Fruit fly (Drosophila melanogaster) Kc167 (cell line): ENCODE measurements around the gene CG6282.

Source experiments
- Myc ChIP-seq: fragments of >200 bp; optimal IDR thresholded peaks from 2 replicates; lab custom pipeline; 2017; ENCODE audit warnings: missing external identifiers
- Sin3A ChIP-seq: fragments of >200 bp; optimal IDR thresholded peaks from 2 replicates; lab custom pipeline; 2018; ENCODE audit warnings: missing external identifiers
- h ChIP-seq: fragments of >200 bp; optimal IDR thresholded peaks from 3 replicates; lab custom pipeline; 2018; ENCODE audit warnings: missing external identifiers
- insv ChIP-seq: fragments of >200 bp; optimal IDR thresholded peaks from 3 replicates; lab custom pipeline; 2018; ENCODE audit warnings: missing external identifiers
- psq ChIP-seq: fragments of >200 bp; optimal IDR thresholded peaks from 2 replicates; lab custom pipeline; 2017; ENCODE audit warnings: missing external identifiers
- ttk ChIP-seq: sonication (Bioruptor generic); optimal IDR thresholded peaks from 2 replicates; lab custom pipeline; 2017; ENCODE audit warnings: missing external identifiers

CG6282 gene

DNA sequence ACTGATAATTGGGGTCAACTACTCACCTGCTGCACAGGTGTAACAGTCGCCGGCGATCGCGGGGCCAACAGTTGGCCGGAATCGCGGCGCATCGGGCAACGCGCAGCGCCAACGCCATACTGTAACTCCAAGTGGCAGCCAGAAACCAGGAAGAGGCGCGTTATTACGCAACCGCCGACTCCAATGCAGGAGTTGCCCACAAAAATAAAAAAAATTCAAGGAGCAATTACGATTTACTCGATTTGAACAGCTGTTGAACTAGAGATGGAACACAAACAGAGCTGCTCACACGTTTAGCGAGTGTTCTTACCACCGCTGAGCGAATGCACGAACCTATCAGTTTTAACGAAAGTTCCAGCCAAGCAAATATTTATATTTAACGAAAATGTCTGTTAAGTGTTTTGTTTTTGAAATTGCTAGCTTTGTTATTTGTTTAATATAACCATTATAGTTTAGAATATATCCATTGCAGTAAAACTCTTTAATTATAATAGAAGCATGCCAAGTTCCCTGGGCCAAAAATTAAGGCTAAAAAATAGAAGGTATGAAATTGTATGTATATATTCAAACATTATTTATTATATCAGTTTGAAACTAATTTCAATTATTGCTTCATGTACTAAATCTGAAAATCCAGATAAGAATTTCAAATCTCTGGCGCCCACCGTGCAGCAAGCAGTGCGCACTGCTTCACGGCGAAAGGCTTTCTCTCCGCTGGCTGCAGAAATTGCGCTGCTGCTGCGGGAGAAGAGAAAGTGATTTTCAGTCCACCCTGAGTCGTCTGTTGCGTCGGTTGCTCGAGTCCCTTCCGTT is at the start of gene CG6282, which contains the start of gene CG5989:
TSS of gene CG6282 (plus strand) at position 778 of the 813 bp plus-strand sequence.
TSS of gene CG5989 (minus strand) at position 270 of the 813 bp plus-strand sequence.
- TF ChIP-seq insv (lab: Kevin White, UChicago) (no peak), psq (lab: Kevin White, UChicago) (no peak), Sin3A (lab: Kevin White, UChicago) (no peak), ttk (lab: Kevin White, UChicago) (no peak), Myc (lab: Kevin White, UChicago) (no peak), h (no peak)

DNA sequence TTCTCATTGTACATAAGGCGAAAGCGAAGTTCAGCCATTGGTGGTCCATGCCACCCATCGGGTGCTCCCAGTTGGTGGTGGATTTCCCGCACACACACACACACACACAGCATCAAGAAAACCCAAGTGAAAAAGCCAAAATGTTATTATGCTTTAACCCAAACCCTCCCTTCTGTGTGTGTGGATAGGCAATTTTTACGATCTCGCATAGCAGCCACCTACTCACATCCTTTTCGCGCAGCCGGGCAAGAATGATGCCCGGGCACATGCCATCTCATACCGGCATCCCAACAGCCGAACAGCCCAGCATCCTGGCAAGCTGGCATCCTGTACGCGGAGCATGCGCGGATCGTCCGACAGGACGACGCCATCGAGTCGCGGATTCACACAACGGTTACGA is 47.4 kb upstream of the CG6282 start:
- TF ChIP-seq insv (lab: Kevin White, UChicago) (no peak), ttk (lab: Kevin White, UChicago) (no peak), psq (lab: Kevin White, UChicago) (no peak), Myc (lab: Kevin White, UChicago) (no peak), h (no peak), Sin3A (lab: Kevin White, UChicago) (no peak)

DNA sequence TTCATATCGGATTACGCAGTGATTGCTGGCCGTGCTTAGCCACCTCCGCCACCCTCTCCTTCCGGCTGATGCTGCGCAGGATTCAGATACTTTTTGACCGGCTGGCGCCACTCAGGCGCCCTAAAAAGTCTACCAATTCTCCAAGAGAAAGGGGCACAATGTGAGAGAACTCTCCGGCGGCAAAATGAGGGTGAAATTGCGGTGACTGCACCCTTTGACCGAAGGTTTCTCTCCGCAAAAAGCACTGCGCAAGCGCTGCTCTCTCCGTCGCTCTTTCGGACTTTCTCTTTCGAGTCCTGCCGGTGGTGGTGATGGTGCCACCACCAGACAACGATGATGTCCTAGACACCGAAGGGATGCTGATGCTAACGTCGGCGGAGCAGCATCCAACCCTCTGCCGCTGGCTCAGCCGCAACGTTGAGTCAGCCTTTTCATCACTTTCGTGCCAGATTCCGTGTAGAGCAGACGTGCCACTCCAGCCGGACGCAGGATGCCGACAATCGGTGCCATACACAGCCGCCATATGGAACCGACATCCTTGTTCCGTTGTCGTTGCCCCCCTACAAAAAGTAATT is 44.6 kb upstream of the CG6282 start:
- TF ChIP-seq insv (lab: Kevin White, UChicago) (no peak), Myc (lab: Kevin White, UChicago) (no peak), Sin3A (lab: Kevin White, UChicago) (no peak), h (no peak), psq (lab: Kevin White, UChicago) (no peak), ttk (lab: Kevin White, UChicago) (no peak)

DNA sequence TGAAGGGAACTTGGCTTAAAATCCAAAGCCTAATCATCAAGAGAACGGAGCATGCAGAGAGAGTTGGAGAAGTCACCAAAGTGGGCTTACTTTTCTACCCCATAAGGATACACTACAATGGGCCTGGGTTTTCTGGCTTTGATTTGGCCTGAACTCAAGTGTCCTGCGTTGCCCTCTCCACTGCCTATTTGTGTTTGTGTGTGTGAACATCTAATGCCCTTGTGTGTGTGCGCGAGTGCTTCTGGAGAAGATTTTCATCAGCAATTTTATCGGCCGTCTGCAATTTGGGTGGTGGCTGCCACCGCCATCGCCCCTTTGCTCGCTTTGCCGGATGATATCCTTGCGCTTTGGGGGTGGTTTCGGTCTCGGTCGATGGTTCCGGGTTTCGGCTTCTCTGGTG is 43.8 kb upstream of the CG6282 start:
- TF ChIP-seq Sin3A (lab: Kevin White, UChicago) (no peak), h (no peak), ttk (lab: Kevin White, UChicago) (no peak), Myc (lab: Kevin White, UChicago) (no peak), psq (lab: Kevin White, UChicago) (no peak), insv (lab: Kevin White, UChicago) (no peak)

DNA sequence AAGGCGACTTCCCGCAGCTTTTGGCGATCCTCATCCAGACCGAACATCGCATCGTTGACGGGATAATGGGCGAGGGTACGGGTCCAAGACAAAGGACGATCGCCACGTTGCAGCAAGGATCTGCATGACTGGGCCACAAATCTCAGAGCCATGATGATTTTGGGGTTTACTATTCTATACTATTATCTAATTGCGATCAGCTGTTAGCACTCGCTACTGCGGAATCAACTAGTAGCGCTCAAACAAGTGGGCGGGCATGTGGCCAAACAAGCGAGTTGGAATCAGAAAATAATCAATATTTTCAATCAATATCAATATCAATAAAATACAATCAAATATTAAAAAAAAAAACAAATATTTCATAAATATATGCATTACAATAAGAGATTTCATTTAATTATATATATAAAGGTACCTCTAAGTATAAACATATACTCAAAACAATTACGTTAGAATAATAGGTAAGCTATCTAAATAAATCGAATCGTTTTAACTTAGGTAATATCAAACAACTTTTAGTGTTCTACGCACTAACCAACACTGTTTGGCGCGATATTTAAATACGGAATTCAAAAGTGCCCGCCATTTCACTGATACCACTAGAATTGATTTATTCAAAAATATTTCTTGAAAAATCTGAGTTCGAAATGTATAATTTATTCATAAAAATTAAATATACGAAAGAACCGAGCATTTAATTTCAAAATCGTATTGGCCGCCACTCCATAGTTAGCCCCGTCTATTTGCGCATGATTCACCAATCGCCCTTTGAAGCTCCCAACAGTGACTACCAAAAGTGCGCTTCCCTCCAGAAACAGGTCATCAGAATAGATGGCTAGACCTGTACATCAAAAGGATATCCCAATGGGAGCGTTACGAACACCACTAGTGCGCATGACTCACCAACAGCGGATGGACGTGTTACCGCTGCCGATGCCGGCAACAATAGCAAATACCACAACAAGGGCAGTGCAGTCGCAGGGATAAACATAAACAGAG is 28.3 kb upstream of the CG6282 start, which contains the start of the genes CG6638 and CG43078:
TSS of gene CG6638 (minus strand) at position 235 of the 999 bp plus-strand sequence.
TSS of gene CG43078 (plus strand) at position 965 of the 999 bp plus-strand sequence.
- TF ChIP-seq insv (lab: Kevin White, UChicago) (no peak), h (no peak), ttk (lab: Kevin White, UChicago) (no peak), psq (lab: Kevin White, UChicago) (no peak), Myc (lab: Kevin White, UChicago) (no peak), Sin3A (lab: Kevin White, UChicago) (no peak)

DNA sequence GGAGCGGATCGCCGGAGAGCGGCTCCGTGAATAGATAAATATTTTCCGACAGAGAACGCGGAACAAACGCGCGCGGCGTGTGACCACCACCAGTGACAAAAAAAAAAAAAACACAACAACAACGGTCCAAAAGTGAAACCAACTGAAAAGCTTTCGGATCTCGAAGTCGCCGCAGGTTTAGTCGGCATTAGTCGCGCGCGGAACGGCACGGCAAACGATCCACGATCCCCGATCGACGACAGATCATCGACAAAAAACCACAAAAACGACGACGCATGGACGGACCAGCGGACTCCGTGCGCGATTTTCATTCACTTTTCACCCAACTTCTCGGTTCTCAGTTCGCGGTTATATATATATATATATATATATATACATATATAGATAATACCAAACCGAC is 26.0 kb upstream of the CG6282 start:
- TF ChIP-seq insv (lab: Kevin White, UChicago) (no peak), ttk (lab: Kevin White, UChicago) (no peak), Sin3A (lab: Kevin White, UChicago) (no peak), h (no peak), Myc (lab: Kevin White, UChicago) (no peak), psq (lab: Kevin White, UChicago) (no peak)

DNA sequence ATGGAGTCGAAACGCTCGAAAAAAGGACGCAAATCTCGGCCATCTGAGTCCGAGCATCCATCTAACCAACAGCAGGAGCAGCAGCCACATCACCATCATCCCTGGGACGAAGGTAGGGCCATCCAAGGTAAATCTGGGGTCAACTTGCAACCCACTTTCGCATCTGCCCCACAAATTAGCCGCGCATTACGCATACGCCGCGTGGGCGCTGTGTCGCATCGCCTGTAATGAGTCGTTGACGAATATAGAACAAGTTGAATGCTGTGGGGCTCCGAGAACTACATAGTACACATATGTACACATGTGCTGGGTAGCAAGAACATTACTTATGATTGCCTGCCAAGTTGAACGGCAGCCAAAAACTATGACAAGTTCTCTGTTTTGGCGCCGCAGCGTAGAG is 24.9 kb upstream of the CG6282 start:
- no peak for TF ChIP-seq Myc (lab: Kevin White, UChicago)
- no peak for TF ChIP-seq insv (lab: Kevin White, UChicago)
- no peak for TF ChIP-seq h
- TF ChIP-seq ttk (lab: Kevin White, UChicago): no peak
- TF ChIP-seq Sin3A (lab: Kevin White, UChicago): no peak
- no peak for TF ChIP-seq psq (lab: Kevin White, UChicago)

DNA sequence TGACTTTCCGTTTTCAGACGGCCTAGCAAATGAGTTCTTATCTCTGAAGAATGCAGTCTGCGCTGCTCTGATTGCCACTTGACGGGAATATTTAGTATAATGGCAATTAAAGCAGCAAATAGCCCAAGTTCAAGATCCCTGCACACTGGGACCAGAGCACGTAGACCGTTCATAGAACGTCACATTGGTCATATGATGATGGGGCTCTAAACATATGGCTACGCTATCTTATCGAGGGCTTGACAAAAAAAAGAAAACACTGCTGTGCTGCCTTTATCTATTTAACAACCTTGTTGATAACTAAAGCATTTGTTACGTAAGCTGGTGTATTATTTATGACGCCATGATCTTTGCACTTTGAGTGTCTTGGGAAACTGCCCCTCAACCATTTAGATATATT is 23.7 kb upstream of the CG6282 start:
- no peak for TF ChIP-seq Myc (lab: Kevin White, UChicago)
- no peak for TF ChIP-seq Sin3A (lab: Kevin White, UChicago)
- TF ChIP-seq h: no peak
- no peak for TF ChIP-seq ttk (lab: Kevin White, UChicago)
- TF ChIP-seq insv (lab: Kevin White, UChicago): no peak
- TF ChIP-seq psq (lab: Kevin White, UChicago): no peak

DNA sequence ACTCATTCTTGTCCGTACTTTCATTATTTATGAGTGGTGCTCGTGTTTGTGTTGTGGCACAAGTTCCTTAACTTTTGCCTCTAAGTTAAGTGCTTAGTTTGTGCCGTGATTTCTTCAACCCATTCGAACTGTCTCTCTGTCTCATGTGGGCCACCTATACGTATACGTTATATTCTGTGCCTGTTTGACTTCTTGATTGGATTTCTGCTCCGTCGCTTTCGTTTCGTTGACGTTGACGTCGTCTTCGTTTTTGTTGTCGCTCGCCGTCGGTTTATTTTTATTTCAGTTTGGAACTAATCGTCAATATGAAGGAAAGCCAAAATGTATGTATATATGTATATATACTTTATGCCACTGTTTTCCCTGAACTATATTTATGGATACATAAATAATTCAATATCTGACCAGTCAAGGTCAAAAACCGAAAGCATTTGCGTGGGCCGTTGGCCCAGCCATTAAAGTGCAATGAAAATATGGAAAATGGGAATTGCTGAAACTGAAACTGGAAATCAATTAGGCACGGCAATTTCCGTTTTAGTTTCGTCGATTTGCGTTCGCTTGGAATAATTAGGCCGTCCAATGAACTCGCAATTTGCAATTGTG is 22.3 kb upstream of the CG6282 start:
- no peak for TF ChIP-seq Sin3A (lab: Kevin White, UChicago)
- no peak for TF ChIP-seq insv (lab: Kevin White, UChicago)
- no peak for TF ChIP-seq Myc (lab: Kevin White, UChicago)
- TF ChIP-seq h: no peak
- no peak for TF ChIP-seq psq (lab: Kevin White, UChicago)
- TF ChIP-seq ttk (lab: Kevin White, UChicago): no peak

DNA sequence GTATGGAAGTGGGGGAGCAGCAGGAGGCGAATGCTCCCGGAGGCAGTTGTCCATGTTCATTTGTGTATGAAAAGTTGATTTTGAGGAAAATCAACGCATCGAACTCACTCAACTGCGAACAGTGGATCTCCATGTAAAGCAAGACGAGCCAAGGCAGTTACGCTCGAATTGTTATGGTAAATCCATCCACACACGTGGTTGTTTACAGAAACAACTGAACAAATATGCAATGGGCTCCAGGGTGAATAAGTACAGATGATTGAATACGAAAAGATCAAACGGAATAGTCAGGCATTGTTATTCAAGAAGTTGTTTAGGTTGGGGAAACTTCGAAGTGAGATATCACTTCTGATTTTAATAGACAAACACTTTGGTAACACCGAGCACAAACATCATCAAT is 20.4 kb upstream of the CG6282 start:
- no peak for TF ChIP-seq ttk (lab: Kevin White, UChicago)
- no peak for TF ChIP-seq psq (lab: Kevin White, UChicago)
- TF ChIP-seq Myc (lab: Kevin White, UChicago): no peak
- no peak for TF ChIP-seq insv (lab: Kevin White, UChicago)
- no peak for TF ChIP-seq h
- TF ChIP-seq Sin3A (lab: Kevin White, UChicago): no peak
